Worm (Caenorhabditis elegans) whole organism, midembryonic: Measurements from ENCODE around the gene clh-5.

Experiments
- T22C8.4 ChIP-seq: fragments of 200-800 bp; sonication (Bioruptor generic); IDR thresholded peaks from 2 replicates; pipeline ENCODE4 v1.3.6; 2022; ENCODE audit warnings: missing genetic modification characterization, missing compliant biosample characterization
- cog-1 ChIP-seq: sonication (generic microtip); optimal IDR thresholded peaks from 2 replicates; lab custom pipeline; 2016; ENCODE audit warnings: missing genetic modification characterization, missing compliant biosample characterization
- flt-1 ChIP-seq: fragments of 200-800 bp; sonication (Bioruptor generic); IDR thresholded peaks from 2 replicates; pipeline ENCODE4 v1.3.6; 2022; ENCODE audit warnings: missing genetic modification characterization, missing compliant biosample characterization
- klf-2 ChIP-seq: fragments of 200-800 bp; sonication (Bioruptor generic); conservative IDR thresholded peaks from 2 replicates; pipeline ENCODE4 v1.3.6; 2022; ENCODE audit warnings: missing genetic modification reagents, missing genetic modification characterization, missing compliant biosample characterization
- med-1 ChIP-seq: sonication (generic microtip); optimal IDR thresholded peaks from 2 replicates; lab custom pipeline; 2017; ENCODE audit warnings: missing genetic modification characterization, mild to moderate bottlenecking, missing compliant biosample characterization, antibody characterized with exemption, missing genetic modification reagents; ENCODE audit not compliant: insufficient read depth
- ref-1 ChIP-seq: fragments of 200-800 bp; sonication (Bioruptor generic); conservative IDR thresholded peaks from 2 replicates; pipeline ENCODE4 v1.3.6; 2022; ENCODE audit warnings: missing genetic modification reagents, missing genetic modification characterization, missing compliant biosample characterization
- tab-1 ChIP-seq: fragments of 200-800 bp; sonication (Bioruptor generic); IDR thresholded peaks from 2 replicates; pipeline ENCODE4 v1.3.6; 2022; ENCODE audit warnings: missing genetic modification characterization, missing compliant biosample characterization
- ztf-23 ChIP-seq: fragments of 200-800 bp; sonication (Bioruptor generic); IDR thresholded peaks from 2 replicates; pipeline ENCODE4 v1.3.6; 2022; ENCODE audit warnings: missing genetic modification reagents, missing genetic modification characterization, missing compliant biosample characterization
- ztf-29 ChIP-seq: fragments of 200-800 bp; sonication (Bioruptor generic); IDR thresholded peaks from 2 replicates; pipeline ENCODE4 v1.3.6; 2022; ENCODE audit warnings: missing genetic modification reagents, missing genetic modification characterization, missing compliant biosample characterization

clh-5 gene

DNA sequence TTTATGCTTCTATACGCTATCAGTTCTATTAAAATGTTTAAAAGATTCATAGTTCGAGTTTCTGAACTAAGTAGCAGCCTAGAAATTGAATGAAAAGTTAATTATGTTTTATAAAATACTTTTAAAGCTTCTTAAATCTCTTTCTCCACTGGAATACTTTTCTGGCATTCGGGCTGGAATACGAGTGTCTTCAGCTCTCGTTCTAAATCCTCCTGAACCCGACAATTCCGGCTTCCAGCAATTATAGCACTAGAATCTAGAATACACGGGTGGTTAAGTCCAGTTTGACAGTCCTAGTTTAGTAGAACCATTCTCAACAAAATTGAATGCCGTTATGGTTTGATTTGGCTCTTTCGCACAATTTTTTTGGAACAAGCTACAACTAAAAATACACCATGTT, 33.9 kb upstream of the clh-5 start:
- no peak for TF ChIP-seq med-1 (GFP tag; lab: Kevin White, UChicago)
- TF ChIP-seq ztf-29: no peak
- no peak for TF ChIP-seq ref-1
- TF ChIP-seq ztf-23 (GFP tag; lab: Robert Waterston, UW): no peak
- TF ChIP-seq tab-1 (GFP tag; lab: Robert Waterston, UW): no peak
- TF ChIP-seq flt-1 (GFP tag; lab: Robert Waterston, UW): no peak
- TF ChIP-seq cog-1 (tag; lab: Kevin White, UChicago): no peak
- TF ChIP-seq T22C8.4 (GFP tag; lab: Robert Waterston, UW): no peak
- no peak for TF ChIP-seq klf-2

DNA sequence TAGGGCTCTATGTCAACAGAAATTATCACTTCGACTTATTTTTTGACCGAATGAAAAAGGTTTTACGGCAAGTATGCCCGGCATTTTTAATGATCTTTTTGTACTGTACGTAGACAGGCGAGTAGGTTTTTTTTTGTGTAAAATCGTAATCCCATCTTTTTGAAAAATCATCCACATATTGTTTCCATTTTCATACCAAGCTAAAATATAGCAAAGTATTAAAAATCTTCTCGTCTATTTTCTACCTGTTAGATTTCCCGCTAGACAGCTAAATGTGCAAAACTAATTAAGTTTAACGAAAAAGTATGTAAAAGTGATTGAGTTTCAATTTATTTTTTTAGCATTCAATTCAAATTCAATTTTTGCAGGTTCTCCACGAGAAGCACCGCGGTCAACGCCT, 33.0 kb upstream of the clh-5 start, which contains the start of gene C16D2.1:
TSS of gene C16D2.1 (plus strand) at position 301 of the 400 bp plus-strand sequence.
- TF ChIP-seq cog-1 (tag; lab: Kevin White, UChicago): no peak
- no peak for TF ChIP-seq ztf-29
- TF ChIP-seq med-1 (GFP tag; lab: Kevin White, UChicago): no peak
- TF ChIP-seq tab-1 (GFP tag; lab: Robert Waterston, UW): no peak
- no peak for TF ChIP-seq flt-1 (GFP tag; lab: Robert Waterston, UW)
- TF ChIP-seq ref-1: no peak
- no peak for TF ChIP-seq klf-2
- TF ChIP-seq T22C8.4 (GFP tag; lab: Robert Waterston, UW): no peak
- TF ChIP-seq ztf-23 (GFP tag; lab: Robert Waterston, UW): no peak

DNA sequence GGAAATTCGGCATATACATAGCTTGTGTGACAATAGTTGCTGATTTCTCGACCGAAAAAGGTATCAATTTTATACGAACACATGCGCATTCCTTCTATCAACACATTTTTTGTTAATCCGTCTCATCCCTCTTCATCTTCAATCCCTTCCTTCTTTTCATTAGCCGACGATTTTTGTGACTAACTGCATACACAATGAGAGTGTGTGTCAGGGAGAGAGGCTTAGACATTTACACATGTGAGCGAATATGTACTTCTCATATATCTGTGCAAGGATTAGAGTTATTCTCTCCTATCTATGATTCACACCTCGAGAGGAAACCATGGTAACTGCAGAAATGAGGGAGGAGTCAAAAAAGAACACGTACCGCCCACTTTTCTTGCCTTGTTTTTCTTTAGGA, 31.9 kb upstream of the clh-5 start:
- TF ChIP-seq cog-1 (tag; lab: Kevin White, UChicago) (no peak), med-1 (GFP tag; lab: Kevin White, UChicago) (no peak), ref-1 (no peak), flt-1 (GFP tag; lab: Robert Waterston, UW) (no peak), ztf-23 (GFP tag; lab: Robert Waterston, UW) (no peak), klf-2 (no peak), ztf-29 (no peak)

DNA sequence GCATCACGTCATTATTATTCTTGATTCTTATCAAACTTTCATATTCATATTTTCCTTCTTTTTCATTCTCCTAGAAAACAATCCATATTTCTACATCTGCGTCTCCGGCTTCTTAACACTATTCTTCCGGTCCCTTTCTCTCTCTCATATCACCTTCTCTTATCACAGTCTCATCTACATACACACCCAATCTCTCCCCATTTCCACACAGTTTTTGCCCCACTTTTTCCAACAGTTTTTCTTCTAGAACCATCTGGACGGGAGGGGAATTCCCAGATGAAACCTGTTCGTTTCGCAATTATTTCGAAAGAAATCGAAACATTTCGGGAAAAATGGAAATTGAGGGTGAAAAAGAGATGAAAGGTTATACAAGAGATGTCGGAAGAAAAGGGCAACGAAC, 29.7 kb upstream of the clh-5 start:
- no peak for TF ChIP-seq ztf-29
- no peak for TF ChIP-seq ref-1
- TF ChIP-seq tab-1 (GFP tag; lab: Robert Waterston, UW): no peak
- TF ChIP-seq med-1 (GFP tag; lab: Kevin White, UChicago): no peak
- TF ChIP-seq ztf-23 (GFP tag; lab: Robert Waterston, UW): no peak
- TF ChIP-seq cog-1 (tag; lab: Kevin White, UChicago): no peak
- no peak for TF ChIP-seq T22C8.4 (GFP tag; lab: Robert Waterston, UW)
- no peak for TF ChIP-seq klf-2
- TF ChIP-seq flt-1 (GFP tag; lab: Robert Waterston, UW): no peak

DNA sequence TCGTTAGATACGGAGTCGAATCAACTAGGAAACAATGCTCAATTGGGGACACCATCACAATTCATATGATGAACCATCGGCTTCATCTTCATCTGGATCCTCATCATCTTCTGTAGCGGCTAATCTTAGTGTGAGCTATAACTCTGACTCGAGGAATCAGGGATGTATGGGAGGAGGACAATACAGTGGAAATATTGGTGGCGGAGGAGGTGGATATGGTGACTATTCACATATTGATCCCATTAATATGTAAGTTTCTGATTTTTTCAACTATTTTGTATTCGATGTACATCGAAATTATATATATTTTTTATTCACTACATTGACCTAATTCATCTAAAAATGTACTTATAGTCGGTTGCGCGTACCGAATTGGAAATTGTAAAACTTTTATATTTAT, 29.0 kb upstream of the clh-5 start:
- TF ChIP-seq med-1 (GFP tag; lab: Kevin White, UChicago): no peak
- no peak for TF ChIP-seq flt-1 (GFP tag; lab: Robert Waterston, UW)
- no peak for TF ChIP-seq ztf-29
- TF ChIP-seq tab-1 (GFP tag; lab: Robert Waterston, UW): no peak
- no peak for TF ChIP-seq cog-1 (tag; lab: Kevin White, UChicago)
- TF ChIP-seq klf-2: no peak
- TF ChIP-seq T22C8.4 (GFP tag; lab: Robert Waterston, UW): no peak

DNA sequence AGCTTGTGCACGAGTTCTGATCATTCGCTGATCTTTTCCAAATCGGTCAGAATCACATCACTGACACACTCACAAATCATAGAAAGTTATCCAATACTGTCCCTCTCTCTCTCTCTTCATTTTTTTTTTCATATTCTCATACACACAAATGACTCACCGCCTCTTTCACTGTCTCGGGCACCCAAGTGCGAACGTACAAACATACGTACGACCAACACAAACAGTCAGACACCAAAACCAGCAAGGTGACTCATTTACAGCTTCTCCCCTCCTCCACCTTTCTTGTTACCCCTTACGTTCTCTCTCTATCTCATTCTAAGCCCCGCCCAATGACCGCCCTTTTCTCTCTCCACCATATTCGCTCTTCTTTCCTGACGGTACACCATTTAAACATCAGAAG, 28.6 kb upstream of the clh-5 start:
- TF ChIP-seq ztf-23 (GFP tag; lab: Robert Waterston, UW) (no peak), ref-1 (no peak), flt-1 (GFP tag; lab: Robert Waterston, UW) (no peak), cog-1 (tag; lab: Kevin White, UChicago) (no peak), klf-2 (no peak), T22C8.4 (GFP tag; lab: Robert Waterston, UW) (no peak), med-1 (GFP tag; lab: Kevin White, UChicago) (no peak), ztf-29 (no peak)

DNA sequence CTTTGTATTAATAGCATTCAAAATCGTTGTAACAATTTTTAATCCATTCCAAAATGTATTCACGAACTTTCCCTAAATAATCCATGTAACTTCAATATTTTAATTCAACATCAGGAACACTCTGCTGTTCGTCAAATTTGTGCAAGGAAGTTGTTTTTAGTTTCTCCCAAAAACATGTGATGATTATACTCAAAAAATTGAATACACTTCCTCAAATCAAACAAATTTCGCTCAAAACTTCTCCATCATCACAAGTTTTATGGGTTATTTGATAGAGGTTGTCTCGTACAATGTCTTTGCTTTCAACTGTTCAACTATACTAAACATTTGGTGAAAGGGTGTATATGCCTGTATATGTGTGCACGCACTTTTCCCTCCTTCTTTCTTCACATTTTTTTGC, 26.6 kb upstream of the clh-5 start:
- TF ChIP-seq ztf-23 (GFP tag; lab: Robert Waterston, UW) (no peak), flt-1 (GFP tag; lab: Robert Waterston, UW) (no peak), ztf-29 (no peak), tab-1 (GFP tag; lab: Robert Waterston, UW) (no peak), ref-1 (no peak), cog-1 (tag; lab: Kevin White, UChicago) (no peak), klf-2 (no peak), med-1 (GFP tag; lab: Kevin White, UChicago) (no peak), T22C8.4 (GFP tag; lab: Robert Waterston, UW) (no peak)

DNA sequence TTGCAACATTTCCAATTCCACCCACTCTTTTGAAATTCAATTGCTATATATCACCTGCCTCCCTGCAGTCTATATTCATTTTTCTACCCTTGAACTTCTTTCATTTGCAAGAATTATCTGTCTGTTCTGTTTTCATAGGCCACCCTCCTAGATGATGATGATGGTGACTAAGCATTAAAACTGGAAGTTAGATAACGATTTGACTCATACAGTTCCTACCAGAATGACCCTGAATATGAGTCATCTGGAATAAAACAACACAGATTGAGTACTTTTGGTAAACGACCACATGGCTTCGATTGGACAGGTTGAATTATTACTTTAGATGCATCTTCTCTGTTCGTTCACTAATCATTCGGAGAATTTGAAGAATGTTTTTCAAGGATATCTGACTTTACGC, 25.9 kb upstream of the clh-5 start:
- no peak for TF ChIP-seq cog-1 (tag; lab: Kevin White, UChicago)
- TF ChIP-seq ztf-23 (GFP tag; lab: Robert Waterston, UW): no peak
- no peak for TF ChIP-seq tab-1 (GFP tag; lab: Robert Waterston, UW)
- TF ChIP-seq med-1 (GFP tag; lab: Kevin White, UChicago): no peak
- TF ChIP-seq ref-1: no peak
- no peak for TF ChIP-seq T22C8.4 (GFP tag; lab: Robert Waterston, UW)
- no peak for TF ChIP-seq flt-1 (GFP tag; lab: Robert Waterston, UW)
- TF ChIP-seq ztf-29: no peak
- TF ChIP-seq klf-2: no peak

DNA sequence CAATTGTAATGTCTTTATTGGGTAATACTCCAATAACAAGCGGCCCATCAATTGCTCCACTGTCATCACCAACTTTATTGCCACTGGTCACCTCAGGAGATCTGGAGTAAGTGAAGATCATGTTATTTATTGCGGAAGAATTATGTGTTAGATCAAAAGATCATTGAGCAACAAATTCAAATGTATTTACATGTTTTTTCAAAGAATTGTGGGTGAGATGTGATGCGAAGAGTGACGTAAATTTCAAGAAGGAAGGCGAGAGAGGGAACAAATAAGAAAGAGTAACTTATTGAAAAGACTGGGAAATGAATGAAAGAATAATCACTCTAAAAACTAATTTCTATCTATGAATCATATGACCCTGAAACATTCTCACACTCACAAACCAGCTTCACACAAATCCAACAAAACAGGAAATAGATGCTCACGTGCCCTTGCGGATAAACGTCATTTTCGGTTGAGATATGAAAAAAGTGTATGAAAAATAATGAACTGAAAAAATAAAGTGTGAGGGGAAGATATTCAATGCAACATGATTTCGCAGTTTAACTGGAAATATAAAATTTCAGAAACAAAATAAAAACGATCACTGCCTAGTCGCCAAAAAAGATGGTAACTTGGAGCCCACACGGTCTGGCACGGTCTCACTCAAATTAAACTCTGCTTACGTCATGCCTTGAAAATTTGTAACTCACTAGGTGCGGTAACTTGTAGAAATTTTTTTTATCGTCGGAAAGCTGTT, 22.6 kb upstream of the clh-5 start:
- no peak for TF ChIP-seq ztf-23 (GFP tag; lab: Robert Waterston, UW)
- TF ChIP-seq med-1 (GFP tag; lab: Kevin White, UChicago): no peak
- TF ChIP-seq flt-1 (GFP tag; lab: Robert Waterston, UW): no peak
- no peak for TF ChIP-seq ztf-29
- no peak for TF ChIP-seq T22C8.4 (GFP tag; lab: Robert Waterston, UW)
- TF ChIP-seq cog-1 (tag; lab: Kevin White, UChicago): no peak
- no peak for TF ChIP-seq tab-1 (GFP tag; lab: Robert Waterston, UW)
- TF ChIP-seq ref-1: no peak
- TF ChIP-seq klf-2: no peak
